Worm (Caenorhabditis elegans) whole organism, mixed stage, embryonic: ENCODE results near the gene clc-31.

Source experiments
- mab-5 ChIP-seq: fragments of 150-350 bp; optimal IDR thresholded peaks from 2 replicates; lab custom pipeline; 2014; ENCODE audit warnings: missing biosample characterization, missing genetic modification characterization
- nhr-12 ChIP-seq: fragments of 150-350 bp; optimal IDR thresholded peaks from 2 replicates; lab custom pipeline; 2014; ENCODE audit warnings: missing biosample characterization, missing genetic modification characterization
- unc-62 ChIP-seq: fragments of 150-350 bp; optimal IDR thresholded peaks from 2 replicates; lab custom pipeline; 2014; ENCODE audit warnings: missing biosample characterization, missing genetic modification reagents, missing genetic modification characterization

- TF ChIP-seq mab-5 (tag; lab: Kevin White, UChicago) (no peak), unc-62 (GFP tag; lab: Kevin White, UChicago) (peak; percentile 43), nhr-12 (tag; lab: Kevin White, UChicago) (no peak)
These were observed 26.8 kb upstream of the clc-31 start for ce11 chrII:313540-313939.
